Fruit fly (Drosophila melanogaster) whole organism, embryonic: Measurements from ENCODE around the gene c12.2.

Experiments used
- CG13287 ChIP-seq: fragments of 200-800 bp; sonication (Bioruptor generic); IDR thresholded peaks from 2 replicates; pipeline ENCODE4 v1.3.6; 2022; ENCODE audit warnings: missing biosample characterization, missing genetic modification characterization; ENCODE audit not compliant: partially characterized antibody
- CG13296 ChIP-seq: fragments of 200-800 bp; sonication (Bioruptor generic); optimal IDR thresholded peaks from 3 replicates; lab custom pipeline; 2018; ENCODE audit warnings: missing biosample characterization, mild to moderate bottlenecking, missing genetic modification characterization
- CG13894 ChIP-seq: fragments of 200-800 bp; sonication (Bioruptor generic); optimal IDR thresholded peaks from 3 replicates; lab custom pipeline; 2018; ENCODE audit warnings: missing biosample characterization, mild to moderate bottlenecking, missing genetic modification characterization, moderate library complexity
- CG14014 ChIP-seq: fragments of 200-800 bp; sonication (Bioruptor generic); IDR thresholded peaks from 2 replicates; pipeline ENCODE4 v1.3.6; 2022; ENCODE audit warnings: missing biosample characterization, missing genetic modification characterization
- CG14860 ChIP-seq: fragments of 200-800 bp; sonication (Bioruptor generic); IDR thresholded peaks from 3 replicates; pipeline ENCODE4 v1.3.6; 2022; ENCODE audit warnings: missing biosample characterization, missing genetic modification characterization; ENCODE audit not compliant: partially characterized antibody
- CG2712 ChIP-seq: fragments of 200-800 bp; optimal IDR thresholded peaks from 3 replicates; lab custom pipeline; 2019; ENCODE audit warnings: missing biosample characterization, mild to moderate bottlenecking, missing genetic modification characterization, moderate library complexity
- CG3163 ChIP-seq: fragments of 200-800 bp; sonication (Bioruptor generic); optimal IDR thresholded peaks from 3 replicates; lab custom pipeline; 2016; ENCODE audit warnings: missing biosample characterization, missing genetic modification characterization
- CG4707 ChIP-seq: fragments of 200-800 bp; sonication (Bioruptor generic); optimal IDR thresholded peaks from 2 replicates; lab custom pipeline; 2018; ENCODE audit warnings: missing biosample characterization, mild to moderate bottlenecking, missing genetic modification characterization, moderate library complexity
- CG7271 ChIP-seq: fragments of 200-800 bp; sonication (Bioruptor generic); optimal IDR thresholded peaks from 2 replicates; lab custom pipeline; 2018; ENCODE audit warnings: missing biosample characterization, mild to moderate bottlenecking, missing genetic modification characterization, moderate library complexity
- CG9932 ChIP-seq: fragments of 200-800 bp; sonication (Bioruptor generic); IDR thresholded peaks from 2 replicates; pipeline ENCODE4 v1.3.6; 2022; ENCODE audit warnings: missing biosample characterization, missing genetic modification characterization
- CkIIα-i1 ChIP-seq: fragments of 200-800 bp; sonication (Bioruptor generic); IDR thresholded peaks from 2 replicates; pipeline ENCODE4 v1.3.6; 2022; ENCODE audit warnings: missing biosample characterization, missing genetic modification characterization
- Deaf1 ChIP-seq: fragments of 200-800 bp; optimal IDR thresholded peaks from 3 replicates; lab custom pipeline; 2019; ENCODE audit warnings: missing biosample characterization, mild to moderate bottlenecking, missing genetic modification characterization, moderate library complexity
- Doc2 ChIP-seq: fragments of 200-800 bp; sonication (Bioruptor generic); IDR thresholded peaks from 2 replicates; pipeline ENCODE4 v1.3.6; 2022; ENCODE audit warnings: missing biosample characterization, missing genetic modification characterization
- Drgx ChIP-seq: fragments of 200-800 bp; sonication (Bioruptor generic); IDR thresholded peaks from 2 replicates; pipeline ENCODE4 v1.3.6; 2022; ENCODE audit warnings: missing biosample characterization, missing genetic modification characterization
- Ets65A ChIP-seq: fragments of 200-800 bp; sonication (Bioruptor generic); peaks from one replicate; lab custom pipeline; 2016; ENCODE audit warnings: missing biosample characterization, missing genetic modification characterization
- Fer2 ChIP-seq: fragments of 200-800 bp; sonication (Bioruptor generic); optimal IDR thresholded peaks from 2 replicates; lab custom pipeline; 2018; ENCODE audit warnings: missing biosample characterization, mild to moderate bottlenecking, missing genetic modification characterization, moderate library complexity
- HLH4C ChIP-seq: fragments of 200-800 bp; sonication (Bioruptor generic); IDR thresholded peaks from 3 replicates; pipeline ENCODE4 v1.3.6; 2022; ENCODE audit warnings: missing biosample characterization, missing genetic modification characterization; ENCODE audit not compliant: partially characterized antibody
- Jarid2 ChIP-seq: fragments of 200-800 bp; sonication (Bioruptor generic); optimal IDR thresholded peaks from 3 replicates; lab custom pipeline; 2017; ENCODE audit warnings: mild to moderate bottlenecking, missing biosample characterization, missing genetic modification reagents, missing genetic modification characterization
- Nf-YB ChIP-seq: fragments of 200-800 bp; sonication (Bioruptor generic); optimal IDR thresholded peaks from 3 replicates; lab custom pipeline; 2019; ENCODE audit warnings: missing biosample characterization, mild to moderate bottlenecking, missing genetic modification characterization, moderate library complexity
- Nf-YC ChIP-seq: fragments of 200-800 bp; optimal IDR thresholded peaks from 3 replicates; lab custom pipeline; 2019; ENCODE audit warnings: missing biosample characterization, mild to moderate bottlenecking, missing genetic modification characterization, moderate library complexity
- Oaz ChIP-seq: fragments of 200-800 bp; sonication (Bioruptor generic); IDR thresholded peaks from 2 replicates; pipeline ENCODE4 v1.3.6; 2022; ENCODE audit warnings: missing biosample characterization, missing genetic modification characterization
- Ptx1 ChIP-seq: fragments of 200-800 bp; sonication (Bioruptor generic); IDR thresholded peaks from 2 replicates; pipeline ENCODE4 v1.3.6; 2022; ENCODE audit warnings: missing biosample characterization, missing genetic modification characterization
- Stat92E ChIP-seq, 3 experiments: fragments of >200 bp in 2 of 3; fragments of 200-800 bp in 1 of 3; sonication (Bioruptor generic) in 1 of 3; optimal IDR thresholded peaks; 2 replicates each; lab custom pipeline; 2017 to 2019; ENCODE audit warnings: missing biosample characterization in 3 of 3, missing genetic modification characterization in 3 of 3, mild to moderate bottlenecking in 1 of 3, moderate library complexity in 1 of 3
- Trl ChIP-seq, 3 experiments: fragments of >200 bp in 2 of 3; fragments of 200-800 bp in 1 of 3; sonication (Bioruptor generic) in 1 of 3; optimal IDR thresholded peaks; 2 replicates in 1 of 3; 3 replicates in 2 of 3; lab custom pipeline; 2016 to 2017; ENCODE audit warnings: missing biosample characterization in 1 of 3, missing genetic modification characterization in 1 of 3
- ab ChIP-seq: fragments of 200-800 bp; sonication (Bioruptor generic); optimal IDR thresholded peaks from 2 replicates; lab custom pipeline; 2016; ENCODE audit warnings: missing biosample characterization, missing genetic modification characterization
- bsh ChIP-seq, 2 experiments: fragments of 200-800 bp; sonication (Bioruptor generic); optimal IDR thresholded peaks; 2 replicates each; lab custom pipeline; 2017 to 2018; ENCODE audit warnings: mild to moderate bottlenecking in 2 of 2, missing biosample characterization in 2 of 2, missing genetic modification characterization in 2 of 2, moderate library complexity in 1 of 2
- cad ChIP-seq: fragments of >200 bp; optimal IDR thresholded peaks from 2 replicates; lab custom pipeline; 2017; ENCODE audit warnings: missing biosample characterization, missing genetic modification characterization
- chinmo ChIP-seq: fragments of 200-800 bp; sonication (Bioruptor generic); IDR thresholded peaks from 4 replicates; pipeline ENCODE4 v1.3.6; 2022; ENCODE audit warnings: missing biosample characterization, missing genetic modification characterization; ENCODE audit not compliant: partially characterized antibody
- corto ChIP-seq: fragments of 200-800 bp; sonication (Bioruptor generic); optimal IDR thresholded peaks from 2 replicates; lab custom pipeline; 2016; ENCODE audit warnings: missing biosample characterization, mild to moderate bottlenecking, missing genetic modification characterization, moderate library complexity
- croc ChIP-seq: fragments of 200-800 bp; sonication (Bioruptor generic); conservative IDR thresholded peaks from 3 replicates; pipeline ENCODE4 v1.3.6; 2022; ENCODE audit warnings: missing biosample characterization, missing genetic modification characterization
- gem ChIP-seq: fragments of 200-800 bp; sonication (Bioruptor generic); optimal IDR thresholded peaks from 2 replicates; lab custom pipeline; 2019; ENCODE audit warnings: missing biosample characterization, mild to moderate bottlenecking, missing genetic modification characterization, moderate library complexity
- gsb-n ChIP-seq: fragments of 200-800 bp; sonication (Bioruptor generic); optimal IDR thresholded peaks from 3 replicates; lab custom pipeline; 2018; ENCODE audit warnings: missing biosample characterization, mild to moderate bottlenecking, missing genetic modification characterization
- kah ChIP-seq: fragments of 200-800 bp; sonication (Bioruptor generic); optimal IDR thresholded peaks from 2 replicates; lab custom pipeline; 2018; ENCODE audit warnings: missing biosample characterization, mild to moderate bottlenecking, missing genetic modification characterization
- lbe ChIP-seq: fragments of 200-800 bp; sonication (Bioruptor generic); optimal IDR thresholded peaks from 2 replicates; lab custom pipeline; 2016; ENCODE audit warnings: missing biosample characterization, mild to moderate bottlenecking, missing genetic modification characterization
- nom ChIP-seq: fragments of 200-800 bp; sonication (Bioruptor generic); optimal IDR thresholded peaks from 2 replicates; lab custom pipeline; 2017; ENCODE audit warnings: missing biosample characterization, missing genetic modification characterization, mild to moderate bottlenecking, moderate library complexity, missing genetic modification reagents
- org-1 ChIP-seq: fragments of 200-800 bp; sonication (Bioruptor generic); optimal IDR thresholded peaks from 2 replicates; lab custom pipeline; 2017; ENCODE audit warnings: missing biosample characterization, missing genetic modification characterization
- pfk ChIP-seq: fragments of 200-800 bp; sonication (Bioruptor generic); optimal IDR thresholded peaks from 2 replicates; lab custom pipeline; 2018; ENCODE audit warnings: missing biosample characterization, mild to moderate bottlenecking, missing genetic modification characterization, moderate library complexity
- row ChIP-seq: fragments of 200-800 bp; sonication (Bioruptor generic); IDR thresholded peaks from 3 replicates; pipeline ENCODE4 v1.3.6; 2022; ENCODE audit warnings: missing biosample characterization, missing genetic modification characterization
- sc ChIP-seq, 3 experiments: fragments of >200 bp in 2 of 3; fragments of 200-800 bp in 1 of 3; sonication (Bioruptor generic) in 1 of 3; optimal IDR thresholded peaks; 2 replicates in 2 of 3; 3 replicates in 1 of 3; lab custom pipeline; 2017; ENCODE audit warnings: mild to moderate bottlenecking in 1 of 3, missing biosample characterization in 1 of 3, missing genetic modification characterization in 1 of 3, missing genetic modification reagents in 1 of 3
- sqz ChIP-seq: fragments of 200-800 bp; sonication (Bioruptor generic); optimal IDR thresholded peaks from 3 replicates; lab custom pipeline; 2018; ENCODE audit warnings: missing biosample characterization, mild to moderate bottlenecking, missing genetic modification characterization
- unc-4 ChIP-seq: fragments of 200-800 bp; sonication (Bioruptor generic); IDR thresholded peaks from 2 replicates; pipeline ENCODE4 v1.3.6; 2022; ENCODE audit warnings: missing biosample characterization, missing genetic modification characterization; ENCODE audit not compliant: partially characterized antibody
- vnd ChIP-seq: fragments of 200-800 bp; sonication (Bioruptor generic); IDR thresholded peaks from 3 replicates; pipeline ENCODE4 v1.3.6; 2022; ENCODE audit warnings: missing biosample characterization, missing genetic modification characterization; ENCODE audit not compliant: partially characterized antibody
- yki ChIP-seq: fragments of >200 bp; optimal IDR thresholded peaks from 3 replicates; lab custom pipeline; 2018
- zfh2 ChIP-seq: fragments of 200-800 bp; sonication (Bioruptor generic); optimal IDR thresholded peaks from 2 replicates; lab custom pipeline; 2016; ENCODE audit warnings: missing biosample characterization, missing genetic modification characterization

c12.2 gene

DNA sequence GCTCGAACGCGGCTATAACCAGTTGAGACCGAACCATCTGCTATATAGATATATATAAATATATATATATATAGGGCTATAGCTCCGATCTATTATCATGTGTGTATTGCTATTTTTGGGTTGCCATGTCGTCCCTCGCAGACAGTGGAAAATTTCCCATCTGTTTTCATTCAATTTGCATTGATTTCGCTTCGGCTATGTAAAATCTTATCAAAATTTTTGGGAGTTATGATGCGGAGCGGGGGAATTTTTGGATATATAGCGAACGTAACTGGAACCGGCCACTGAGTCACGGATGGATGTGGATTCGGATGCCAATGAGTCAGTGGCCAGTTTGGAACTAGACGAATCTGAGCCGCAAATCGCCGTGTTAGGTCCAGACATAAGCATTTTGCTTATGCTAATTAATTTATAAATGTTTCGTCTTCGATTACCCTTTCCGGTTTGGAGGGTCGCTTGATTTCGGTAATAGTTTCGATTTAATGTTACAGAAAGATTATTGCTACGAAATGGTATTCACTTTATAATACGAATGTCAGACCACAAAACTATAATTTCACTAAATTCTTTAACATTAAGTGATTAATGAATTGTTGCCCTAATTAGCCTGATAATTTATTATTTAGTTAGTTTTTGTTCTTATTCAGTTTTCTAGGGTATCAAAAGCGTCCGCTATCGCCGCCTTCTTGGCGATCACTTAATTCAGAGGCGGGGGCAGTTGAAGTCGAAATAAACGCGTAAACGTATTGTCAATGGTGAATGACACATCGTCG lies 21.3 kb upstream of the c12.2 start (continued):
- TF ChIP-seq row (GFP tag; lab: Robert Waterston, UW) = peak; percentile 34; the same call in 1 of the 3 replicates

DNA sequence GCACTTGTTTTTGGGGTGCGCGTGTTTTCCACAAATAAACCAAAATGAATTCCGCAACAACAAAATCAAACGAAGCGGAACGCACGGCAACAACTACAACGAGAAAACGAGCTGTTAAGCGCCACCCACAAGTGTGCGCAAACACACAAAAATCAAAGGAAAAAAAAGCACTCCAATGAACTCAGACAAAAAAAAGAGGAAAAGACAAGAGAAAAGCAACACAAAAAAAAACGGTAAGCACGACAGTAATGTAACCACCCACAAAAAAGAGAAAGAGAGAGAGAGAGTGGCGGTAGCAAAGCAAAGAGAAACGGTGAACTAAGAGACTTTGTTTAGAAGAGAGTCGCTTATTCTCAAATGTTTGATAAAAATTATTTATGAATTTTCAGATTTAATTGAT lies 13.4 kb upstream of the c12.2 start:
- TF ChIP-seq corto (GFP tag; lab: Kevin White, UChicago) (peak; percentile 13), croc (GFP tag; lab: Robert Waterston, UW) (no peak), CG13296 (GFP tag; lab: Kevin White, UChicago) (no peak), yki (peak; percentile 34), Nf-YC (tag; lab: Kevin White, UChicago) (peak; percentile 95), sqz (peak; percentile 79), Jarid2 (GFP tag; lab: Kevin White, UChicago) (peak; percentile 3), zfh2 (GFP tag; lab: Kevin White, UChicago) (no peak), CG14014 (GFP tag; lab: Robert Waterston, UW) (no peak), Drgx (GFP tag; lab: Robert Waterston, UW) (peak; percentile 98), nom (peak; percentile 97), CG4707 (GFP tag; lab: Kevin White, UChicago) (no peak), unc-4 (GFP tag; lab: Robert Waterston, UW) (0 out of 2 replicates have a peak, but pooled peaks have one; percentile 20), CG13287 (GFP tag; lab: Robert Waterston, UW) (0 out of 2 replicates have a peak, but pooled peaks have one; percentile 20), sc (optimal IDR thresholded peaks at IDR 0.05; lab: Kevin White, UChicago) (no peak), sc (GFP tag; optimal IDR thresholded peaks at IDR 0.05; lab: Kevin White, UChicago) (no peak), Stat92E (GFP tag; optimal IDR thresholded peaks at IDR 0.05; lab: Kevin White, UChicago) (no peak), Trl (optimal IDR thresholded peaks at IDR 0.05; lab: Kevin White, UChicago) (peak; percentile 82 to 98), Trl (GFP tag; optimal IDR thresholded peaks at IDR 0.05; lab: Kevin White, UChicago) (no peak), Nf-YB (GFP tag; lab: Kevin White, UChicago) (peak; percentile 93), chinmo (GFP tag; lab: Robert Waterston, UW) (0 out of 4 replicates have a peak, but pooled peaks have one; percentile 16), Deaf1 (tag; lab: Kevin White, UChicago) (peak; percentile 63), gsb-n (tag; lab: Kevin White, UChicago) (no peak), bsh (GFP tag; optimal IDR thresholded peaks at IDR 0.05; lab: Kevin White, UChicago) (peak in 1 of 2 experiments; percentile 91), CG3163 (GFP tag; lab: Kevin White, UChicago) (peak; percentile 96), CG7271 (tag; lab: Kevin White, UChicago) (no peak), lbe (GFP tag; lab: Kevin White, UChicago) (peak; percentile 8)

dm6 chrX:9309959-9310658 lies 9.1 kb upstream of the c12.2 start:
- peak; percentile 13 for TF ChIP-seq gem (tag; lab: Kevin White, UChicago)
- TF ChIP-seq org-1 = no peak
- TF ChIP-seq HLH4C (GFP tag; lab: Robert Waterston, UW) = no peak
- TF ChIP-seq pfk (GFP tag; lab: Kevin White, UChicago) = peak; percentile 78
- no peak for TF ChIP-seq vnd (GFP tag; lab: Robert Waterston, UW)
- TF ChIP-seq CG14860 = no peak
- peak; percentile 75 for TF ChIP-seq CG13894 (tag; lab: Kevin White, UChicago)
- no peak for TF ChIP-seq CkIIα-i1 (GFP tag; lab: Robert Waterston, UW)
- no peak for TF ChIP-seq Doc2
- TF ChIP-seq CG9932 (GFP tag; lab: Robert Waterston, UW) = no peak
- TF ChIP-seq CG2712 (tag; lab: Kevin White, UChicago) = no peak
- TF ChIP-seq Ets65A = peak; percentile 71
- no peak for TF ChIP-seq Fer2 (tag; lab: Kevin White, UChicago)
- TF ChIP-seq ab (GFP tag; lab: Kevin White, UChicago) = no peak
- no peak for TF ChIP-seq Oaz (GFP tag; lab: Robert Waterston, UW)
- no peak for TF ChIP-seq cad (GFP tag; lab: Kevin White, UChicago)
- no peak for TF ChIP-seq kah
- peak; percentile 43 for TF ChIP-seq Ptx1 (GFP tag; lab: Robert Waterston, UW)
